Worm (Caenorhabditis elegans): Measurements from ENCODE around the gene Y62H9A.8.

- no peak for TF ChIP-seq pha-4 (tag; optimal IDR thresholded peaks at IDR 0.05)
- no peak for TF ChIP-seq ham-2 (GFP tag; optimal IDR thresholded peaks at IDR 0.05)
- no peak for TF ChIP-seq elt-3 (tag; optimal IDR thresholded peaks at IDR 0.05)
- TF ChIP-seq lin-13 (tag; optimal IDR thresholded peaks at IDR 0.05), result no peak
- no peak for TF ChIP-seq ztf-11 (tag; optimal IDR thresholded peaks at IDR 0.05)
These were observed 35.4 kb upstream of the Y62H9A.8 start, which contains the start of gene F55G7.4 for ce11 chrX:11927585-11927984.

All from whole organism, mixed stage, embryonic.